Fruit fly (Drosophila melanogaster) whole organism, adult: ENCODE results near the gene dUTPase.

ENCODE experiments used
- CG11617 ChIP-seq: fragments of 200-800 bp; sonication (Bioruptor generic); optimal IDR thresholded peaks from 2 replicates; lab custom pipeline; 2017; ENCODE audit warnings: mild to moderate bottlenecking, missing biosample characterization, missing genetic modification reagents, missing genetic modification characterization
- CG12768 ChIP-seq: fragments of 200-800 bp; sonication (Bioruptor generic); optimal IDR thresholded peaks from 2 replicates; lab custom pipeline; 2017; ENCODE audit warnings: missing biosample characterization, missing genetic modification characterization, mild to moderate bottlenecking, moderate library complexity, missing genetic modification reagents
- CG14711 ChIP-seq: fragments of 200-800 bp; sonication (Bioruptor generic); optimal IDR thresholded peaks from 2 replicates; lab custom pipeline; 2018; ENCODE audit warnings: missing biosample characterization, mild to moderate bottlenecking, missing genetic modification characterization, moderate library complexity
- CG1620 ChIP-seq: fragments of 200-800 bp; sonication (Bioruptor generic); optimal IDR thresholded peaks from 2 replicates; lab custom pipeline; 2016; ENCODE audit warnings: missing biosample characterization, missing genetic modification characterization
- CG33017 ChIP-seq: fragments of 200-800 bp; sonication (Bioruptor generic); optimal IDR thresholded peaks from 2 replicates; lab custom pipeline; 2018; ENCODE audit warnings: missing biosample characterization, mild to moderate bottlenecking, missing genetic modification characterization, moderate library complexity
- CG5204 ChIP-seq: fragments of 200-800 bp; sonication (Bioruptor generic); optimal IDR thresholded peaks from 2 replicates; lab custom pipeline; 2016; ENCODE audit warnings: missing biosample characterization, missing genetic modification characterization
- CG7045 ChIP-seq: fragments of 200-800 bp; sonication (Bioruptor generic); optimal IDR thresholded peaks from 2 replicates; lab custom pipeline; 2017; ENCODE audit warnings: missing biosample characterization, mild to moderate bottlenecking, missing genetic modification characterization
- CG7101 ChIP-seq: fragments of 200-800 bp; sonication (Bioruptor generic); optimal IDR thresholded peaks from 2 replicates; lab custom pipeline; 2018; ENCODE audit warnings: missing biosample characterization, mild to moderate bottlenecking, missing genetic modification characterization, moderate library complexity
- Clk ChIP-seq: fragments of 200-800 bp; sonication (Bioruptor generic); optimal IDR thresholded peaks from 2 replicates; lab custom pipeline; 2017; ENCODE audit warnings: missing biosample characterization, missing genetic modification characterization
- Crg-1 ChIP-seq: fragments of 200-800 bp; sonication (Bioruptor generic); optimal IDR thresholded peaks from 2 replicates; lab custom pipeline; 2016; ENCODE audit warnings: missing biosample characterization, missing genetic modification characterization
- Hr96 ChIP-seq: fragments of 200-800 bp; sonication (Bioruptor generic); optimal IDR thresholded peaks from 2 replicates; lab custom pipeline; 2016; ENCODE audit warnings: missing biosample characterization, missing genetic modification characterization
- Mnt ChIP-seq: fragments of 200-800 bp; sonication (Bioruptor generic); optimal IDR thresholded peaks from 2 replicates; lab custom pipeline; 2016; ENCODE audit warnings: missing biosample characterization, mild to moderate bottlenecking, missing genetic modification characterization
- bab1 ChIP-seq: fragments of 200-800 bp; sonication (Bioruptor generic); optimal IDR thresholded peaks from 3 replicates; lab custom pipeline; 2019; ENCODE audit warnings: missing biosample characterization, mild to moderate bottlenecking, missing genetic modification characterization, moderate library complexity
- cic ChIP-seq: fragments of 200-800 bp; sonication (Bioruptor generic); optimal IDR thresholded peaks from 2 replicates; lab custom pipeline; 2017; ENCODE audit warnings: missing biosample characterization, mild to moderate bottlenecking, missing genetic modification characterization, moderate library complexity
- cnc ChIP-seq, 2 experiments: fragments of >200 bp; optimal IDR thresholded peaks; 2 replicates each; lab custom pipeline; 2017
- kay ChIP-seq: fragments of 200-800 bp; sonication (Bioruptor generic); peaks from one replicate; lab custom pipeline; 2016; ENCODE audit warnings: missing biosample characterization, missing genetic modification characterization, borderline replicate concordance
- ovo ChIP-seq: fragments of 200-800 bp; sonication (Bioruptor generic); optimal IDR thresholded peaks from 2 replicates; lab custom pipeline; 2016; ENCODE audit warnings: missing biosample characterization, missing genetic modification characterization
- pad ChIP-seq: fragments of 200-800 bp; sonication (Bioruptor generic); optimal IDR thresholded peaks from 3 replicates; lab custom pipeline; 2017; ENCODE audit warnings: missing biosample characterization, missing genetic modification characterization, mild to moderate bottlenecking, moderate library complexity, missing genetic modification reagents
- tj ChIP-seq: fragments of 200-800 bp; sonication (Bioruptor generic); optimal IDR thresholded peaks from 3 replicates; lab custom pipeline; 2017; ENCODE audit warnings: missing biosample characterization, mild to moderate bottlenecking, missing genetic modification characterization, moderate library complexity
- toe ChIP-seq: fragments of 200-800 bp; sonication (Bioruptor generic); optimal IDR thresholded peaks from 2 replicates; lab custom pipeline; 2016; ENCODE audit warnings: missing biosample characterization, missing genetic modification characterization

dUTPase gene

DNA sequence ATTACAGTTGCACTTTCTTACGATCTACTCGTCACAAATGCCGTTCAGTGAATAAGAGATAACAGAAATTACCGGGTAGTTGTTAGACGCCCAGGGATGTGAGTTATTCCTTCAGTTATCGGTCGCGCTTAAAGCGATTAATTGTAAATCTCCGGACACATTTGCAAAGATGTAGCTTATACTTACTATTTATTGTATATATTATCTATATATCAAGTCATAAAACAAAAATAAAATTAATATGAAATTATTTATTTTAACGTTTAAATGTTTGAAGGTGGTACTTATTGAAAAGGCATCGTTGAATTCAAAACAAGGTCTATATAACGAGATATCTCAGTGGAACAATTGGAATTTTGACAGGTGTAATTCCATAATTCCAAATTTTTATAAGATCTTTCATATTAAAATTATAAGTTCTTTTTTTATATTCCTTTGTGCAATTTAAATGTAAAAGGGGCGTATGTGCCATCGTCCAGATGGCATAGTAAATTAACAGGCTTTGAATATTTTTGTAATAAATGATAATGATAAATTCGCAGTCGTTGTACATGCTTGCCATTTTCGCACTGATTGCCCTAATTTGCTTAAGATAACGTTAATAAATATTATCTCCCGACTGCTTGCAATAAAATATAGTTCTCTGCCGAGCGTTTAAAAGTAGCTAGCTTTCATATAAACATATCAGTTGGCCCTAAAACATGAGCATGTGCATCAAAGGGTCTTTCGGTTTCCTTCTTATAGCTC lies 9.6 kb upstream of the dUTPase start, which contains the start of the genes aub and lectin-33A:
Gene aub, minus strand, starts transcription at position 101 of the 747 bp plus-strand sequence.
Gene lectin-33A, plus strand, starts transcription at position 697 of the 747 bp plus-strand sequence.
- no peak for TF ChIP-seq CG12768 (GFP tag; lab: Kevin White, UChicago)
- no peak for TF ChIP-seq toe (GFP tag; lab: Kevin White, UChicago)
- TF ChIP-seq kay (GFP tag; lab: Kevin White, UChicago), result no peak
- TF ChIP-seq cic (GFP tag; lab: Kevin White, UChicago), result no peak
- no peak for TF ChIP-seq CG7045 (GFP tag; lab: Kevin White, UChicago)
- no peak for TF ChIP-seq pad
- no peak for TF ChIP-seq cnc (optimal IDR thresholded peaks at IDR 0.05; lab: Kevin White, UChicago)
- no peak for TF ChIP-seq bab1 (GFP tag; lab: Kevin White, UChicago)
- no peak for TF ChIP-seq CG14711 (tag; lab: Kevin White, UChicago)
- no peak for TF ChIP-seq Crg-1 (GFP tag; lab: Kevin White, UChicago)

DNA sequence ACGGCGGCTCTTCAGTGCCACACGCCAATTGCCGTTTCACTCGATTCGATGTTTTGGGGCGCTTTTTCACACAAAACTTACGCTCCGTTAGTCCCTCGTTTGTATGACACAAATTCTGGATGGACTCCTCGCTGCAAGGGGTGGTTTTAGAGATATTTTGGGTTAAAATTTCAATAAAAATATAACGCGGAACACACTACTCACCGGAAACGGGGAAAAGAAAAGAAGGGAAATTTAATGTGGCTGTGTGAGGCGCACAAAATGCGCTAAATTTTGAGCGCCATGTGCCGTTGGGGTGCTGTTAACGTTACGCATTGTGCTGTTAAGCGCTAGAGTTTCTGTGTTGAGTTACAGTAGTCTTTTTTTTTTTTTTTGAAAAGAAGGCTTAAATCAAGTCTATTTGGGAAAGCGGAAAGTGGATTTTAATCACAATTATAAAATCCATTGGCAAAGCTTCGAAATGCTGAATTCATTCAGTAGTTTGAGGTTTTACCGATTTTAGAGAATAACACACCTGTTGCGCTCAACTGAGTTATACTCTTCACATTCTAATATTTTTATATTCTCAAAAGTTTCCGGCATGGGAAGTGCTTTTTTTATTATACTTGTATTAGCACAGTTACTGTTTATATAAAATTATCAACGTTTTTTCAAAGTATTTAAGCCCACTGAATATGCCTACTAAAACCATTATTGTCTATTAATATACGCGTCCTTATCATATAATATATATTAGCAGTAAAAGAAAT lies 7.0 kb upstream of the dUTPase start, which contains the start of gene RpL9:
Gene RpL9, minus strand, starts transcription at position 265 of the 749 bp plus-strand sequence.
- TF ChIP-seq Mnt (GFP tag; lab: Kevin White, UChicago), result peak; percentile 87
- TF ChIP-seq tj, result peak; percentile 52
- TF ChIP-seq CG12768 (GFP tag; lab: Kevin White, UChicago), result peak; percentile 73
- TF ChIP-seq ovo, result peak; percentile 45
- TF ChIP-seq CG1620 (GFP tag; lab: Kevin White, UChicago), result peak; percentile 64
- peak; percentile 49 for TF ChIP-seq Hr96 (GFP tag; lab: Kevin White, UChicago)
- peak; percentile 53 for TF ChIP-seq toe (GFP tag; lab: Kevin White, UChicago)
- peak; percentile 78 for TF ChIP-seq CG33017
- peak; percentile 43 for TF ChIP-seq Crg-1 (GFP tag; lab: Kevin White, UChicago)
- TF ChIP-seq cnc (optimal IDR thresholded peaks at IDR 0.05; lab: Kevin White, UChicago), result no peak
- peak; percentile 53 for TF ChIP-seq pad
- TF ChIP-seq CG7101 (tag; lab: Kevin White, UChicago), result peak; percentile 79
- peak; percentile 81 for TF ChIP-seq CG11617 (GFP tag; lab: Kevin White, UChicago)
- no peak for TF ChIP-seq Clk (GFP tag; lab: Kevin White, UChicago)
- no peak for TF ChIP-seq kay (GFP tag; lab: Kevin White, UChicago)
- TF ChIP-seq bab1 (GFP tag; lab: Kevin White, UChicago), result peak; percentile 85
- TF ChIP-seq cic (GFP tag; lab: Kevin White, UChicago), result no peak
- TF ChIP-seq CG5204 (GFP tag; lab: Kevin White, UChicago), result peak; percentile 57
- peak; percentile 52 for TF ChIP-seq CG14711 (tag; lab: Kevin White, UChicago)
- peak; percentile 72 for TF ChIP-seq CG7045 (GFP tag; lab: Kevin White, UChicago)

DNA sequence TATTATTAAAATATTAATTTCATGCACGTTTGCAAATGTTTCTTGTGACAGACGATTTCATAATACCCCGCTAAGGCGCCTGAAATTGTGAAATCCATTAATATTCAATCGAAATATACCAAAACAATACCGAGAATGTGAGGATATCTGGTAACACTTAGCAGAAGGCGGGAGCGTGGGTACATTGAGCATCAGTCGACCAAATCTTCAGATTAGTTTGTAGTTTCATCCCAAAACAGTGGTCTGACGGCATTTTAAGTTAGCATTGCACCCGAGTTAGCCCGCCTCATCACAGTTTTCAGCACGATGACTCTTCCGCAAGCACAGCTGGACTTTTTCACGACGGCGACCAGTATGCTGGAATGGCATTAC lies 6.5 kb upstream of the dUTPase start, which contains the start of gene Nup154:
Gene Nup154, plus strand, starts transcription at position 147 of the 372 bp plus-strand sequence.
- no peak for TF ChIP-seq CG33017

DNA sequence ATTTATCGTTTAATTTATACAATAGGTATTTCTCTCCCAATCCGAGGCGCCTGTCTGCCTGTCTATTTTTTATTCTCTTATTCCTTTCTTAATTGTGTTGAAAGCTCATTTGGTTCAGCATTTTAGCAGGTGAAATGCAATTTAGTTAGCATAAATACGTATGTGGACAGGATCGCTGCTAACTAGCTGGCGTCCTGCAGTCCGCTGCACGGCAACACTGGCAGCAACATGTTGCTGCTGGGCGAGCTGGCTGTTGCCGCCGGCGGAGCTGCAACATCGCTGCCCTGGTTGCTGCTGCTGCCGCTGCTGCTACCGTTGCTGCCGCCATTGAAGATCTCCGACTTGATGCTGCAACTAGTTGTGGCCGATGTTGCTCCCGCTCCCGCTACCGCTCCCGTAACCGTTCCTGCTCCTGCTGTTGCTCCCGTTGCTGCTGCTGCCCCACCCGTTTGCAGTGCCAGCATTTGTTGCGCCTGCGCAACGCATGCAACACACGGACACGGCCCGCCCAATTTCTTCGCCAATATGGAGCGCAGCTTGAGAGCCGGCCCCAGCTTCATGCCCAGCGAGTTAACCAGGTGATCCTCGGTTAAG lies 3.0 kb downstream of the dUTPase start:
- no peak for TF ChIP-seq cic (GFP tag; lab: Kevin White, UChicago)
- no peak for TF ChIP-seq Mnt (GFP tag; lab: Kevin White, UChicago)
- TF ChIP-seq CG5204 (GFP tag; lab: Kevin White, UChicago), result no peak
- no peak for TF ChIP-seq CG1620 (GFP tag; lab: Kevin White, UChicago)
- TF ChIP-seq Clk (GFP tag; lab: Kevin White, UChicago), result no peak
- no peak for TF ChIP-seq pad
- TF ChIP-seq CG12768 (GFP tag; lab: Kevin White, UChicago), result no peak
- no peak for TF ChIP-seq cnc (optimal IDR thresholded peaks at IDR 0.05; lab: Kevin White, UChicago)
- TF ChIP-seq bab1 (GFP tag; lab: Kevin White, UChicago), result no peak
- no peak for TF ChIP-seq CG33017
- no peak for TF ChIP-seq kay (GFP tag; lab: Kevin White, UChicago)
- TF ChIP-seq CG7101 (tag; lab: Kevin White, UChicago), result no peak
- no peak for TF ChIP-seq Hr96 (GFP tag; lab: Kevin White, UChicago)
- TF ChIP-seq tj, result no peak
- TF ChIP-seq CG7045 (GFP tag; lab: Kevin White, UChicago), result no peak

DNA sequence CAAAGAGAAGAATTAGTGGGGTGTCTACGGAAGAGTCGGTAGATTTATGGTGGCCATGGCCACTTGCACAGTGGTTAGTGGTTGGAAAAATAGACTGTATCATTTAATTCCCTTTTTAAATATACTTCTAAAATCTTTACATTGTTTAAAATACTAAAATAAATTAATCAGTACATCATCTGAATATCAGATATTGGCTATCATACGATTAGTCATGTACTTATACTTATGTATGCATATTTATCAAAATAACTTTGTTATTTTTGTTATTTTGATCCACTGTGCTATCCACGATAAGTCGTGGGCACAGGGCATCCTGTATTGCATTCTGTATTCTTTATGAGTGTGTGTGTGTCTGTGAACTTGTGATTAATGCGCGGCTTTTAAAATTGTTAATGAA lies 3.6 kb downstream of the dUTPase start:
- TF ChIP-seq Hr96 (GFP tag; lab: Kevin White, UChicago), result no peak
- TF ChIP-seq CG12768 (GFP tag; lab: Kevin White, UChicago), result no peak
- no peak for TF ChIP-seq tj
- no peak for TF ChIP-seq CG33017
- TF ChIP-seq Clk (GFP tag; lab: Kevin White, UChicago), result no peak
- TF ChIP-seq ovo, result no peak
- no peak for TF ChIP-seq CG7045 (GFP tag; lab: Kevin White, UChicago)
- TF ChIP-seq bab1 (GFP tag; lab: Kevin White, UChicago), result no peak
- TF ChIP-seq toe (GFP tag; lab: Kevin White, UChicago), result no peak
- no peak for TF ChIP-seq pad
- no peak for TF ChIP-seq kay (GFP tag; lab: Kevin White, UChicago)
